Worm (Caenorhabditis elegans) whole organism, late embryonic: Measurements from ENCODE around the gene C18A11.1.

Experiments
- C38D4.7 ChIP-seq: fragments of 200-800 bp; sonication (Bioruptor generic); optimal IDR thresholded peaks from 2 replicates; lab custom pipeline; 2018; ENCODE audit warnings: mild to moderate bottlenecking, missing genetic modification characterization, moderate library complexity, missing compliant biosample characterization
- elt-2 ChIP-seq: sonication (generic microtip); optimal IDR thresholded peaks from 2 replicates; lab custom pipeline; 2016; ENCODE audit warnings: missing genetic modification reagents, missing genetic modification characterization, missing compliant biosample characterization
- hlh-30 ChIP-seq: sonication (generic microtip); optimal IDR thresholded peaks from 2 replicates; lab custom pipeline; 2017; ENCODE audit warnings: antibody characterized with exemption, missing genetic modification characterization, missing compliant biosample characterization; ENCODE audit not compliant: insufficient read depth
- hlh-6 ChIP-seq: sonication (generic microtip); optimal IDR thresholded peaks from 2 replicates; lab custom pipeline; 2016; ENCODE audit warnings: missing genotype, missing genetic modification characterization, missing compliant biosample characterization

- TF ChIP-seq elt-2 (no peak), hlh-30 (no peak), hlh-6 (no peak), C38D4.7 (GFP tag; lab: Kevin White, UChicago) (no peak)
Measured at ce11 chrX:8054478-8054877, 14.7 kb upstream of the C18A11.1 start.
